Fruit fly (Drosophila melanogaster): ENCODE data around the gene Lsd-2.

DNA sequence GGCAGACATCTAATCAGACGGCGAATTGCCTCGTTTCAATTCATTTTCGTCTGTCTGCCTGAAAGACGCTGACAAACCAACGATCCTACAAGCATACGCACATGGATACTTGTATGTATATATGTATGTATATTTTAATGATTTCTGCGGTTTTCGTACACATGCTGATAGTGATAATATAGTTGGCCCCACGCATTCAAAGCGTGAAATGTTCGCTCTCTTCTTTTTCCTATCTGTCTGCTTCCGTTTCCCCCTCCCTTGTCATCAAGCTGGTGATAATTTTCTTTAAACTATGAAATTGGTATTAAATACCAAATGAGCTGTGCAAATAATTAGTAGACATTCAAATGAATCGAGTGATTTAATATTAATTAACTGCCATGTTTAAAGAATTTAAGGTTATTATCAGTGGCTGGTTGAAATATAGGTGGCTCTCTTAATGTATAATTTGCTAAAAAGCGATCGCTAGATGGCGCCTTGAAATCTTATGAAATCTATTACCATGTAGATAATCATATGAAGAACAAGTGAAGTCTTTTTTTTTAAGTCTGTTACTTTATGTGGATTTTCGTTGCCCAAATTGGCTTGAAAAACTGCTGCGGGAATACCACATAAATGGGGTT, 4.9 kb upstream of the Lsd-2 start, which contains the start of gene CG33177:
- TF ChIP-seq psq (optimal IDR thresholded peaks at IDR 0.05) (no peak), CG8478 (optimal IDR thresholded peaks at IDR 0.05) (no peak)
